Worm (Caenorhabditis elegans) whole organism, L1 larva: Measurements from ENCODE around the gene C17F4.11.

Source experiments
- lin-15B ChIP-seq: fragments of 150-350 bp; sonication (generic microtip); optimal IDR thresholded peaks from 3 replicates; lab custom pipeline; 2014; ENCODE audit warnings: missing biosample characterization, missing genetic modification characterization
- nhr-28 ChIP-seq: fragments of 150-350 bp; optimal IDR thresholded peaks from 2 replicates; lab custom pipeline; 2014; ENCODE audit warnings: missing biosample characterization, missing genetic modification characterization
- skn-1 ChIP-seq: fragments of 150-350 bp; optimal IDR thresholded peaks from 2 replicates; lab custom pipeline; 2014; ENCODE audit warnings: missing biosample characterization, missing genetic modification characterization
- unc-130 ChIP-seq: fragments of 150-350 bp; optimal IDR thresholded peaks from 2 replicates; lab custom pipeline; 2017; ENCODE audit warnings: missing biosample characterization, missing genetic modification characterization, inconsistent platforms

ce11 chrII:3220723-3221122 is 16.5 kb upstream of the C17F4.11 start, which contains the start of gene ZC239.22:
- no peak for TF ChIP-seq unc-130 (tag; lab: Kevin White, UChicago)
- TF ChIP-seq skn-1 (tag; lab: Kevin White, UChicago): no peak
- TF ChIP-seq nhr-28: no peak
- TF ChIP-seq lin-15B (tag; lab: Kevin White, UChicago): no peak
